Worm (Caenorhabditis elegans): ENCODE measurements around the gene cuc-1.

Gene cuc-1

DNA sequence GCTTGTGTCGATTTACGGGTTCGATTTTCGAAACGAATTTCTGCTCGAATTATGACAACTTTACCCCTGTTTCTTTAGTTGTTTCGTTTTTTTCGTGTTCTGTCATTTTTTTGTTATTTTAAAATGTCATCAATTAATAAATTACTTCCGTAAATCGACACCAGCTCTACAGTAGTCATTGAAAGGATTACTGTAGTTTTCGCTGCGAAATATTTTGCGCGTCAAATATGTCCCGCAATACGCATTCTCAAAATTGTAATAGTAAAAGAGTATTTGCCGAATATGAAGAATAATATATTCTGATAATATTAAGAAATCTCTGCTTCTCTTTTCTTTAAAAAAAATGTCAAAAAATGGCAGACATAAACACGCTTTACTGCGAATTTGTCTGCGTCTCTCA lies 32.4 kb upstream of the cuc-1 start:
- TF ChIP-seq ceh-36 (tag; optimal IDR thresholded peaks at IDR 0.05), result no peak
- no peak for TF ChIP-seq hnd-1 (tag; optimal IDR thresholded peaks at IDR 0.05)
- TF ChIP-seq ama-1 (optimal IDR thresholded peaks at IDR 0.05), result no peak
- TF ChIP-seq hmbx-1 (tag; optimal IDR thresholded peaks at IDR 0.05), result no peak
- TF ChIP-seq flt-1 (GFP tag; IDR thresholded peaks at IDR 0.05), result no peak
- TF ChIP-seq F13C5.2 (tag; optimal IDR thresholded peaks at IDR 0.05), result no peak
- no peak for TF ChIP-seq scrt-1 (GFP tag; IDR thresholded peaks at IDR 0.05)
- TF ChIP-seq ceh-13 (GFP tag; optimal IDR thresholded peaks at IDR 0.05), result no peak
- no peak for TF ChIP-seq pes-1 (GFP tag; IDR thresholded peaks at IDR 0.05)
- TF ChIP-seq sea-1 (GFP tag; conservative IDR thresholded peaks at IDR 0.05), result no peak
- TF ChIP-seq hmg-4 (GFP tag; optimal IDR thresholded peaks at IDR 0.05), result no peak

DNA sequence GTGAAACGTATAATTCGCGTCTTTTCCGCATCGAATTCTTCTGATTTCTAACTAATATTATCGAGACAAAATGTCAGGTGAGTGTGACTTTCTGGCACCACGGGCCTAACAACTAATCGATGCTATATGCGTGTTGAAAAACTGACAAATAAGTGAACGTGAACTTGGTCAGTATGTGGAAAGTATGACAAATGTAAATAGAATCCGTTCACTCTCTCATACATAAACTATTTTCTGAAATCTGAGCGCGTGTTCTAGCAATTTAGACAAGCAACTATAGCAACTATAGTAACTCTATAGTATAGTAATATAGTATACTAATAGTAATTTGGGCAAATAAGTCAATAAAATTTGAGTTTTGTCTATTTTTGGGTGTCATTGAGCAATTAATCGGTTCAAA lies 31.5 kb upstream of the cuc-1 start:
- TF ChIP-seq aly-1 (tag; optimal IDR thresholded peaks at IDR 0.05) (no peak), hmg-4 (GFP tag; optimal IDR thresholded peaks at IDR 0.05) (no peak), ceh-36 (tag; optimal IDR thresholded peaks at IDR 0.05) (no peak), ceh-13 (GFP tag; optimal IDR thresholded peaks at IDR 0.05) (no peak), flt-1 (GFP tag; IDR thresholded peaks at IDR 0.05) (no peak), ama-1 (optimal IDR thresholded peaks at IDR 0.05) (no peak), tbx-11 (GFP tag; IDR thresholded peaks at IDR 0.05) (no peak), hmbx-1 (tag; optimal IDR thresholded peaks at IDR 0.05) (no peak), ets-7 (tag; optimal IDR thresholded peaks at IDR 0.05) (no peak), F13C5.2 (tag; optimal IDR thresholded peaks at IDR 0.05) (no peak), scrt-1 (GFP tag; IDR thresholded peaks at IDR 0.05) (no peak), pes-1 (GFP tag; IDR thresholded peaks at IDR 0.05) (no peak), sea-1 (GFP tag; conservative IDR thresholded peaks at IDR 0.05) (no peak), B0310.2 (tag; optimal IDR thresholded peaks at IDR 0.05) (no peak), tbx-37 (GFP tag; conservative IDR thresholded peaks at IDR 0.05) (no peak), hnd-1 (tag; optimal IDR thresholded peaks at IDR 0.05) (no peak), tra-4 (tag; optimal IDR thresholded peaks at IDR 0.05) (no peak)

DNA sequence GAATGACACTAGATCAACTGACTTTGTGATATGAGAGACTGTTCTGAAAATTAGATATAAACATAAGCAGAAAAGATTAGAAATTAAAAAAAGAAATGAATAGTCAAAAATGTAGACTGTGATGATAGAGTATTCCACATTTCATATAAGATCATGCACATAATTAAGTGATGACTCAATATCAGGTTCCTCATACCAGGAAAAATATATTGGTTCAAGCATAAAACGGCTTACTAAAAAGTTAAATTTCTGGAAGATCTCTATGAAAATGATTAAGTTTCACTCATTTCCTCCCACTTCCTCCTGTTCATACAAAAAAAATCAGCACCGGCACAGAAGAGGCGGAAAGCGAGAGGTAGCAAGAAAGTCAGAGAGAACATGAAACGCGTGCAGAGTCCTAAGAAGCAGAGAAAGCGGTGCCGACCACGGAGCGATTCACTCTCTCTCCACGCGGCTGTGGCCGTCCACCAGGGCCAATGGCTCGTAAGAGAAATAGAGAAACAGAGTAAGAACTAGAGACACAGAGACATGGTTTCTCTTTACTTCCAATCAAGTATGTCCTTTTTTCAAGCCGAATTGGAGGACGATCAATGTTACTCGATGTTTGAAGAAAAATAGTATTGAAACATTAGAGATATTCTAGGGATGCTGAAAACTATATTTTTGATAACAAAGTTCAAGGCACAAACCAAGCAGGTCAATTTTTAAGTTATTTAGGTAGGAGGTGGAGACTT lies 31.0 kb upstream of the cuc-1 start, which contains the start of the genes ZK688.5 and fahd-1:
Gene ZK688.5 (minus strand): TSS at position 51 of the 734 bp plus-strand sequence.
Gene fahd-1 (plus strand): TSS at position 684 of the 734 bp plus-strand sequence.
- TF ChIP-seq F13C5.2 (tag; optimal IDR thresholded peaks at IDR 0.05) (peak; percentile 10), sea-1 (GFP tag; conservative IDR thresholded peaks at IDR 0.05) (peak; percentile 58; the same call in 1 of the 2 replicates), tra-4 (tag; optimal IDR thresholded peaks at IDR 0.05) (no peak)

DNA sequence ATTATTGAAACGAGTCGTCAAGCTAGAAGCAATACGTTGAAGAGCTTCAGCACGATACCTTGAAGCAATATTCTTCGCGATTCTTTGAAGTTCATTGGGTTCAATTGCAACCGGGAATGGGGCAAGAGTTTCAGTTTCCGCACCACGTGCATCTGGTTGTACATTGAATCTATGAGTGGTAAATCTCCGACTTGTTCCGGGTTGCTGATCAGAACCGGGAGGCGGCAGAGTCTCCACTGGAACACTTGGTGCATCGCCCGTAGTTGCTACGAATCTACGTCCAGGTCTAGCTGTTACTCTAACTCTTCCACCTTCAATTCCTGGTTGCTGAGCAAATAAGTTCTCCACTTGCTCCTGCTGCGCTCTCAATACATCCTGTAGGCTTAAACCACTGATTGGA lies 28.3 kb upstream of the cuc-1 start:
- TF ChIP-seq sea-1 (GFP tag; conservative IDR thresholded peaks at IDR 0.05) (no peak), tra-4 (tag; optimal IDR thresholded peaks at IDR 0.05) (no peak), flt-1 (GFP tag; IDR thresholded peaks at IDR 0.05) (no peak), hmbx-1 (tag; optimal IDR thresholded peaks at IDR 0.05) (no peak), hnd-1 (tag; optimal IDR thresholded peaks at IDR 0.05) (no peak), B0310.2 (tag; optimal IDR thresholded peaks at IDR 0.05) (no peak), ceh-36 (tag; optimal IDR thresholded peaks at IDR 0.05) (no peak), tbx-37 (GFP tag; conservative IDR thresholded peaks at IDR 0.05) (no peak), ets-7 (tag; optimal IDR thresholded peaks at IDR 0.05) (no peak), aly-1 (tag; optimal IDR thresholded peaks at IDR 0.05) (no peak), ama-1 (optimal IDR thresholded peaks at IDR 0.05) (no peak), hmg-4 (GFP tag; optimal IDR thresholded peaks at IDR 0.05) (no peak), tbx-11 (GFP tag; IDR thresholded peaks at IDR 0.05) (no peak), scrt-1 (GFP tag; IDR thresholded peaks at IDR 0.05) (no peak), F13C5.2 (tag; optimal IDR thresholded peaks at IDR 0.05) (no peak), pes-1 (GFP tag; IDR thresholded peaks at IDR 0.05) (no peak), ceh-13 (GFP tag; optimal IDR thresholded peaks at IDR 0.05) (no peak)

DNA sequence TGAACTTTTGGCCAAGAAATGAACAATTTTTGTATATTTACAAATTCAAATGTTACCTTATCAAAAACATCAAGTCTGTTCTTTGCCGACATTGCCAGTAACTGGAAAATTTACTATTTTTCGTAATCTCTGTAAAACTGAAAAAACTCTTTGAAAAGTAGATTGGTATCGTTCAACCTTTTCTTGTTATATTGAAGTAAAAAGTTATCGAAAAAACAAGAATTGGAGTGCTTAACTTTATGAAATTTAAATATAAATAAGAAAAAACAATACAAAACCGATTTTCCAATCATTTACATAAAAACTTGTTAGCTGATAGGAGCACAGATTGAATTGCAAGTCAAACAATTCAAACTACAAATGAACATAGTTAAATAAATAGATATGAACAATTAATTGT lies 24.1 kb upstream of the cuc-1 start, which contains the start of gene ZK688.11:
Gene ZK688.11 (minus strand): TSS at position 101 of the 400 bp plus-strand sequence.
- TF ChIP-seq hmg-4 (GFP tag; optimal IDR thresholded peaks at IDR 0.05) (no peak), hnd-1 (tag; optimal IDR thresholded peaks at IDR 0.05) (no peak), flt-1 (GFP tag; IDR thresholded peaks at IDR 0.05) (no peak), pes-1 (GFP tag; IDR thresholded peaks at IDR 0.05) (no peak), ceh-13 (GFP tag; optimal IDR thresholded peaks at IDR 0.05) (no peak), tbx-37 (GFP tag; conservative IDR thresholded peaks at IDR 0.05) (no peak), ceh-36 (tag; optimal IDR thresholded peaks at IDR 0.05) (no peak), ets-7 (tag; optimal IDR thresholded peaks at IDR 0.05) (no peak), hmbx-1 (tag; optimal IDR thresholded peaks at IDR 0.05) (no peak), B0310.2 (tag; optimal IDR thresholded peaks at IDR 0.05) (no peak)

DNA sequence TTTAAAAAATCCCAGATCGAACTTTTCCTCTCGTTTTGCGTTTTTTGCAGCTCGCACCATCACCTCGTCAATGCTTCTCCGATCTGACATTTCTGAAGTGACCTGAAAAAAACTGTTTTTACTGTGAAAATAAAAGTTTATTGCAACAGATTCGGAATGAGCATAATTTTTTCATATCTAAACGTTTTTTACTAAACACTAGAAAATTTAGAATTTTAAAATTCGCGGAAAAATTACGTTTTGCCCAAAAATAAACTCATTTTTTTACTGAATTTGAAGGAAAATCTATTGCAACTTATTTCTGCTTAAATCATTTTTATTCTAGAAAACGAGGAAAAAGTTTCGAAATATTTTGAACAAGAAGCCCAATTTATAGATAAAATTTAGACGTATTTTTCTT lies 22.1 kb upstream of the cuc-1 start, which contains the start of gene ZK688.9:
Gene ZK688.9 (minus strand): TSS at position 101 of the 400 bp plus-strand sequence.
- TF ChIP-seq tbx-11 (GFP tag; IDR thresholded peaks at IDR 0.05), result no peak
- no peak for TF ChIP-seq F13C5.2 (tag; optimal IDR thresholded peaks at IDR 0.05)
- TF ChIP-seq ama-1 (optimal IDR thresholded peaks at IDR 0.05), result no peak
- TF ChIP-seq ceh-36 (tag; optimal IDR thresholded peaks at IDR 0.05), result no peak
- no peak for TF ChIP-seq flt-1 (GFP tag; IDR thresholded peaks at IDR 0.05)
- TF ChIP-seq hmbx-1 (tag; optimal IDR thresholded peaks at IDR 0.05), result no peak
- no peak for TF ChIP-seq pes-1 (GFP tag; IDR thresholded peaks at IDR 0.05)
- no peak for TF ChIP-seq hnd-1 (tag; optimal IDR thresholded peaks at IDR 0.05)
- no peak for TF ChIP-seq ets-7 (tag; optimal IDR thresholded peaks at IDR 0.05)
- TF ChIP-seq tra-4 (tag; optimal IDR thresholded peaks at IDR 0.05), result no peak
- TF ChIP-seq B0310.2 (tag; optimal IDR thresholded peaks at IDR 0.05), result no peak
- no peak for TF ChIP-seq hmg-4 (GFP tag; optimal IDR thresholded peaks at IDR 0.05)
- TF ChIP-seq sea-1 (GFP tag; conservative IDR thresholded peaks at IDR 0.05), result no peak

DNA sequence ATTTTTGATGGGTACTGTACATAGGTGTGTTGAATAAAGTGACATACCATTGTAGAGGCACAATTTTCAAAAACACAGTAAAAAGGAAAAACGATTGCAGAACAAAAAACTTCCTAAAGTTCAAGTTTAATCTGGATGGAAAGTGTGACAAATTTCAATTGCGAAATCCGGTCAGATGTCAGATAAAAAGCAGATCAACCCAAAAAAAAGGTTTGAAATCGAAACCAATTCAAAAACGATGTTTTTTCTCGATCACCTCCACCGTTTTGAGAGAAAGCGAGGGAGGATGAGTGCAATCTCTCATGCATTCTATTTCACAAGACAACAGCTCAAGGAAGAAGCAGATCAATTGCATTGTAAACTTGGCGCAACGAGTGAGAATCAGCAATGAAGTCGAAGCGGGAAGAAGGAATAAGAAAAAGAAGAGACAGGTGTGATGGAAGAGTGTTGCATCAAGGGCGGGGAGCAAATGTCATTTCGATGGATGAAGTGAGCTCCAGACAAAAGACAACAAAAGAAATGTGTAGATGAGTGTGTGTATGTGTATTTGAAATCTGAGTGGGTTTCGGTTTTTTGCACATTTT lies 19.4 kb upstream of the cuc-1 start:
- TF ChIP-seq tra-4 (tag; optimal IDR thresholded peaks at IDR 0.05), result no peak
- TF ChIP-seq pes-1 (GFP tag; IDR thresholded peaks at IDR 0.05), result no peak
- TF ChIP-seq tbx-11 (GFP tag; IDR thresholded peaks at IDR 0.05), result no peak
- TF ChIP-seq hnd-1 (tag; optimal IDR thresholded peaks at IDR 0.05), result no peak
- no peak for TF ChIP-seq tbx-37 (GFP tag; conservative IDR thresholded peaks at IDR 0.05)
